Fruit fly (Drosophila melanogaster) whole organism: ENCODE measurements around the gene Mettl14.

ENCODE experiments used
- CG8478 ChIP-seq: fragments of >200 bp; optimal IDR thresholded peaks from 2 replicates; lab custom pipeline; 2018; ENCODE audit warnings: inconsistent platforms
- psq ChIP-seq: fragments of >200 bp; optimal IDR thresholded peaks from 2 replicates; lab custom pipeline; 2017

DNA sequence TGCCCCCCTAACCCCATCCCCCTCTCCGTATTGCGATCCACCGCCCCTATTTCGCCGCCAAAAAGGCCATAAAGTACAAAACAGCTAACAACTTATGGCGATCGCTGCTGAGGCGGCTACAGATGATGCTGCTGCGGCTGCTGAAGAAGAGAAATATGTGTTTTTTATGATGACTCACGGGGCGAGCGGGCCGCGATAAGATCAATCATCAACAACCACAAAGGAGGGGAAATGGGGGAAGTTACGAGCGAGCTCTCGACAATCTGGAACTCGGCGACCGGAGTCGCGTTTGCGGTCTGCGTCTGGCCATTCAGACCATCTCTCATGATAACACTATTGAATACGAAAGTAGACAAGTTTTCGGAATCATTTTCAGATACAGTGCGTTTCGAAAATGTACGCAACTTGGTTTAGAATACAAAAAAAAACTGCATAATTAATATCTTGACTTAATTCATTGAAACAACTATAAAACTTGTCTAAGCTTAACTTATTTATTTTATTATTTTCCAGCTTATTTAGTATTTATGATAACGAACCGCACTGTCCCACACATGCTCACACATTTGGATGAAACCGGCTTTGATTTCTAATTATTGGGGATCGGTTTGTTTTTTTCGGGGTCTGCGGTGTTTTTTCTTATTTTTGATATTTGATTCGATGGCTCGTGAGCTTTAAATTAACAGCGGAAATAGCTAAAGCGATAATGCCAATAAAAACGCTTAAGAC, 15.9 kb upstream of the Mettl14 start:
- no peak for TF ChIP-seq CG8478
- TF ChIP-seq psq (lab: Kevin White, UChicago), result no peak
